Fruit fly (Drosophila melanogaster) whole organism, wandering third instar larva: ENCODE results near the gene Pxd.

Experiments
- CG32264 ChIP-seq: fragments of 200-800 bp; sonication (Bioruptor generic); optimal IDR thresholded peaks from 2 replicates; lab custom pipeline; 2016; ENCODE audit warnings: missing biosample characterization, missing genetic modification characterization
- CG9705 ChIP-seq: fragments of 200-800 bp; sonication (Bioruptor generic); optimal IDR thresholded peaks from 2 replicates; lab custom pipeline; 2018; ENCODE audit warnings: missing biosample characterization, mild to moderate bottlenecking, missing genetic modification characterization
- Dif ChIP-seq: fragments of 200-275, 200-300 bp; sonication (Bioruptor generic); optimal IDR thresholded peaks from 2 replicates; lab custom pipeline; 2018; ENCODE audit warnings: missing biosample characterization, missing genetic modification characterization; ENCODE audit not compliant: partially characterized antibody
- Hr78 ChIP-seq: fragments of >200 bp; optimal IDR thresholded peaks from 2 replicates; lab custom pipeline; 2017; ENCODE audit warnings: missing biosample characterization, missing genetic modification characterization
- OdsH ChIP-seq: fragments of 200-800 bp; sonication (Bioruptor generic); optimal IDR thresholded peaks from 2 replicates; lab custom pipeline; 2016; ENCODE audit warnings: missing biosample characterization, mild to moderate bottlenecking, missing genetic modification characterization
- fru ChIP-seq: fragments of 200-800 bp; sonication (Bioruptor generic); optimal IDR thresholded peaks from 3 replicates; lab custom pipeline; 2016; ENCODE audit warnings: missing biosample characterization, mild to moderate bottlenecking, missing genetic modification characterization
- pan ChIP-seq: fragments of >200 bp; optimal IDR thresholded peaks from 2 replicates; lab custom pipeline; 2017
- psq ChIP-seq: fragments of 200-800 bp; sonication (Bioruptor generic); optimal IDR thresholded peaks from 3 replicates; lab custom pipeline; 2017; ENCODE audit warnings: missing biosample characterization, mild to moderate bottlenecking, missing genetic modification characterization, moderate library complexity

DNA sequence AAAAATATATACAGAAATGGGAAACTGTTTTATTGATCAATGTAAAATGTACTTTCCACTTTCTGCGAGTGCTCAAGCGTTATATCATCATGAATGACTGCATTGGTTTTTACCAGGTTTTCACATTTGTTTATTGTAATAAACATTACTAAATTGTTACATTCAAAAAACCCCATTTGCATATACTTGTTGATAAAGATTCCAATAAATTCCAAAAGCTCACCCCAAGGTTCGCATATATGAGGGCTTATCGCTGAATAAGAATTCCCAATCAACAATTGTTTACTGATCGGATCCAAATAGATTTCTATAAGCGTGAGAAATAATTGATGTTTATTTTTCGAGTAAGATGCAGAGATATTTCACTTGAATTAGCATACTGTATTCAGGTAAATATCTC lies 10.9 kb upstream of the Pxd start:
- TF ChIP-seq CG9705 (GFP tag; lab: Kevin White, UChicago) (no peak), CG32264 (no peak), OdsH (no peak), fru (GFP tag; lab: Kevin White, UChicago) (no peak), psq (GFP tag; lab: Kevin White, UChicago) (no peak), pan (lab: Kevin White, UChicago) (no peak), Hr78 (GFP tag; lab: Kevin White, UChicago) (no peak), Dif (GFP tag; lab: Kevin White, UChicago) (no peak)
